Worm (Caenorhabditis elegans) whole organism, L4 larva: ENCODE results near the gene sftb-2.
A peak's percentile ranks its signal among the peaks of the same experiment; 100 is the strongest.

ENCODE experiments used
- Y75B8A.6 ChIP-seq: fragments of 200-800 bp; sonication (Bioruptor generic); IDR thresholded peaks from 2 replicates; pipeline ENCODE4 v1.3.6; 2022; ENCODE audit warnings: missing genetic modification reagents, missing genetic modification characterization, missing compliant biosample characterization
- aha-1 ChIP-seq: fragments of 150-350 bp; peaks from one replicate; lab custom pipeline; 2014; ENCODE audit warnings: missing biosample characterization, missing genetic modification characterization
- aly-2 ChIP-seq: sonication (generic microtip); optimal IDR thresholded peaks from 2 replicates; lab custom pipeline; 2018; ENCODE audit warnings: missing biosample characterization, missing genetic modification characterization
- ceh-28 ChIP-seq: fragments of 150-350 bp; optimal IDR thresholded peaks from 2 replicates; lab custom pipeline; 2014; ENCODE audit warnings: missing biosample characterization, missing genetic modification reagents, missing genetic modification characterization
- ceh-82 ChIP-seq: sonication (generic microtip); optimal IDR thresholded peaks from 2 replicates; lab custom pipeline; 2017; ENCODE audit warnings: missing biosample characterization, missing genetic modification characterization
- daf-8 ChIP-seq: fragments of 200-800 bp; sonication (Bioruptor generic); IDR thresholded peaks from 2 replicates; pipeline ENCODE4 v1.3.6; 2022; ENCODE audit warnings: missing genetic modification characterization, missing compliant biosample characterization
- dve-1 ChIP-seq: sonication (generic microtip); optimal IDR thresholded peaks from 2 replicates; lab custom pipeline; 2017; ENCODE audit warnings: antibody characterized with exemption, mild to moderate bottlenecking, missing genetic modification characterization, missing compliant biosample characterization; ENCODE audit not compliant: insufficient read depth
- fkh-10 ChIP-seq: fragments of 150-350 bp; optimal IDR thresholded peaks from 2 replicates; lab custom pipeline; 2014; ENCODE audit warnings: missing biosample characterization, missing genetic modification reagents, missing genetic modification characterization
- jun-1 ChIP-seq: fragments of 150-350 bp; optimal IDR thresholded peaks from 2 replicates; lab custom pipeline; 2014; ENCODE audit warnings: missing biosample characterization, missing genetic modification reagents, missing genetic modification characterization
- mdl-1 ChIP-seq, 2 experiments: fragments of 150-350 bp in 1 of 2; sonication (generic microtip) in 1 of 2; optimal IDR thresholded peaks; 2 replicates each; lab custom pipeline; 2014 to 2017; ENCODE audit warnings: missing biosample characterization in 2 of 2, missing genetic modification characterization in 2 of 2
- mep-1 ChIP-seq: fragments of 150-350 bp; sonication (generic microtip); optimal IDR thresholded peaks from 3 replicates; lab custom pipeline; 2014; ENCODE audit warnings: missing biosample characterization, missing genetic modification characterization
- pha-4 ChIP-seq, 2 experiments: fragments of 150-350 bp in 1 of 2; fragments of 200-800 bp in 1 of 2; sonication (Bioruptor generic) in 1 of 2; IDR thresholded peaks in 1 of 2; optimal IDR thresholded peaks in 1 of 2; 2 replicates each; pipeline versions ENCODE4 v1.3.6 to Lab custom; 2014 to 2022; ENCODE audit warnings: missing genetic modification characterization in 2 of 2, missing genetic modification reagents in 2 of 2, missing biosample characterization in 1 of 2, missing compliant biosample characterization in 1 of 2
- skn-1 ChIP-seq: fragments of 150-350 bp; optimal IDR thresholded peaks from 2 replicates; lab custom pipeline; 2014; ENCODE audit warnings: missing biosample characterization, missing genetic modification characterization
- zag-1 ChIP-seq: fragments of 150-350 bp; optimal IDR thresholded peaks from 2 replicates; lab custom pipeline; 2014; ENCODE audit warnings: missing biosample characterization, missing genetic modification characterization

DNA sequence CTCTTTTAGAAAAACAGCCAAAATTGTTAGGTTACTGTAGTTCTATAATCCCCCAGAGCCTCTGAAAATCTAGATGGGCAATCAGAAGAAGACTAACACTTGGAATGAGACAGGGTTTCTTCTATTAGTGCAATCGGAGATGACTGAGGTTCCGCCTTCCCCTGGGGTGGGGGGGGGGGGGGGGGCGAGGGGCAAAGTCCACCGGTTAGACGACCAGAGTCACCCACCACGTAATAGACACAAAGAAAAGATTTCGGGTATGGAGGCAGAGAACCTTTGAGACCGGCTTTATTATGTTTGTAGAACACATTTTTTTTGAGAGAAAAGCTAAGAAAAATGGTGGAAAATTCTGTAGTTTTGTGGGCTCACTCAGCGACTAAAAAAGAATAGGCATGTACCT, 24.1 kb downstream of the sftb-2 start:
- TF ChIP-seq mep-1 (tag; lab: Kevin White, UChicago) = no peak
- TF ChIP-seq mdl-1 (tag; optimal IDR thresholded peaks at IDR 0.05; lab: Kevin White, UChicago) = no peak
- TF ChIP-seq Y75B8A.6 (GFP tag; lab: Robert Waterston, UW) = no peak
- TF ChIP-seq aha-1 (tag; lab: Kevin White, UChicago) = no peak
- no peak for TF ChIP-seq dve-1 (tag; lab: Kevin White, UChicago)
- TF ChIP-seq fkh-10 (GFP tag; lab: Kevin White, UChicago) = no peak
- no peak for TF ChIP-seq jun-1
- TF ChIP-seq aly-2 (tag; lab: Kevin White, UChicago) = no peak
- TF ChIP-seq ceh-82 = no peak
- TF ChIP-seq zag-1 = no peak
- TF ChIP-seq skn-1 = no peak
- TF ChIP-seq pha-4 (GFP tag; IDR thresholded peaks at IDR 0.05; lab: Robert Waterston, UW) = peak; percentile 26; the same call in 1 of the 2 replicates
- no peak for TF ChIP-seq pha-4 (tag; optimal IDR thresholded peaks at IDR 0.05; lab: Kevin White, UChicago)
- TF ChIP-seq ceh-28 (tag; lab: Kevin White, UChicago) = no peak
- no peak for TF ChIP-seq daf-8 (GFP tag; lab: Robert Waterston, UW)
